Fruit fly (Drosophila melanogaster) whole organism, embryonic: Measurements from ENCODE around the gene fz.

Source experiments
- CG10565 ChIP-seq: fragments of 200-800 bp; sonication (Bioruptor generic); optimal IDR thresholded peaks from 3 replicates; lab custom pipeline; 2016; ENCODE audit warnings: missing biosample characterization, mild to moderate bottlenecking, missing genetic modification characterization
- CG1233 ChIP-seq: fragments of 200-800 bp; sonication (Bioruptor generic); optimal IDR thresholded peaks from 4 replicates; lab custom pipeline; 2018; ENCODE audit warnings: missing biosample characterization, mild to moderate bottlenecking, missing genetic modification characterization
- CG1529 ChIP-seq: fragments of 200-800 bp; sonication (Bioruptor generic); optimal IDR thresholded peaks from 3 replicates; lab custom pipeline; 2018; ENCODE audit warnings: missing biosample characterization, missing genetic modification characterization
- CG15696 ChIP-seq: fragments of 200-800 bp; sonication (Bioruptor generic); optimal IDR thresholded peaks from 2 replicates; lab custom pipeline; 2019; ENCODE audit warnings: missing biosample characterization, mild to moderate bottlenecking, missing genetic modification characterization, moderate library complexity
- CG16813 ChIP-seq: fragments of 200-800 bp; sonication (Bioruptor generic); IDR thresholded peaks from 3 replicates; pipeline ENCODE4 v1.3.6; 2022; ENCODE audit warnings: missing biosample characterization, missing genetic modification characterization; ENCODE audit not compliant: partially characterized antibody
- CG17186 ChIP-seq: fragments of 200-800 bp; sonication (Bioruptor generic); optimal IDR thresholded peaks from 3 replicates; lab custom pipeline; 2017; ENCODE audit warnings: missing biosample characterization, missing genetic modification reagents, missing genetic modification characterization
- CG18262 ChIP-seq: fragments of 200-800 bp; optimal IDR thresholded peaks from 3 replicates; lab custom pipeline; 2019; ENCODE audit warnings: missing biosample characterization, mild to moderate bottlenecking, missing genetic modification characterization, moderate library complexity
- CG2129 ChIP-seq: fragments of 200-800 bp; sonication (Bioruptor generic); IDR thresholded peaks from 2 replicates; pipeline ENCODE4 v1.3.6; 2022; ENCODE audit warnings: missing biosample characterization, missing genetic modification characterization; ENCODE audit not compliant: partially characterized antibody
- CG30403 ChIP-seq: fragments of 200-800 bp; sonication (Bioruptor generic); optimal IDR thresholded peaks from 3 replicates; lab custom pipeline; 2016; ENCODE audit warnings: missing biosample characterization, missing genetic modification characterization
- CG32767 ChIP-seq: fragments of 200-800 bp; sonication (Bioruptor generic); IDR thresholded peaks from 2 replicates; pipeline ENCODE4 v1.3.6; 2022; ENCODE audit warnings: missing biosample characterization, missing genetic modification characterization
- CG33557 ChIP-seq: fragments of 200-800 bp; sonication (Bioruptor generic); optimal IDR thresholded peaks from 2 replicates; lab custom pipeline; 2019; ENCODE audit warnings: missing biosample characterization, mild to moderate bottlenecking, missing genetic modification characterization, moderate library complexity
- CG34376 ChIP-seq: fragments of 200-800 bp; sonication (Bioruptor generic); optimal IDR thresholded peaks from 2 replicates; lab custom pipeline; 2018; ENCODE audit warnings: missing biosample characterization, mild to moderate bottlenecking, missing genetic modification characterization
- CG3726 ChIP-seq: fragments of 200-800 bp; sonication (Bioruptor generic); IDR thresholded peaks from 3 replicates; pipeline ENCODE4, ENCODE4 v1.3.6; 2022; ENCODE audit warnings: missing biosample characterization, missing genetic modification characterization
- CG3847 ChIP-seq: fragments of 200-800 bp; sonication (Bioruptor generic); IDR thresholded peaks from 2 replicates; pipeline ENCODE4 v1.3.6; 2022; ENCODE audit warnings: missing biosample characterization, missing genetic modification characterization
- CG4617 ChIP-seq: fragments of 200-800 bp; sonication (Bioruptor generic); optimal IDR thresholded peaks from 3 replicates; lab custom pipeline; 2016; ENCODE audit warnings: missing biosample characterization, missing genetic modification characterization, borderline replicate concordance
- CG6272 ChIP-seq: fragments of 200-800 bp; sonication (Bioruptor generic); IDR thresholded peaks from 2 replicates; pipeline ENCODE4 v1.3.6; 2022; ENCODE audit warnings: missing biosample characterization, missing genetic modification characterization
- CG6654 ChIP-seq: fragments of 200-800 bp; sonication (Bioruptor generic); optimal IDR thresholded peaks from 2 replicates; lab custom pipeline; 2017; ENCODE audit warnings: missing biosample characterization, mild to moderate bottlenecking, missing genetic modification characterization
- CG6854 ChIP-seq: fragments of 200-800 bp; sonication (Bioruptor generic); optimal IDR thresholded peaks from 3 replicates; lab custom pipeline; 2017; ENCODE audit warnings: missing biosample characterization, mild to moderate bottlenecking, missing genetic modification characterization
- CG8388 ChIP-seq: fragments of 200-800 bp; sonication (Bioruptor generic); optimal IDR thresholded peaks from 2 replicates; lab custom pipeline; 2019; ENCODE audit warnings: missing biosample characterization, mild to moderate bottlenecking, missing genetic modification characterization, moderate library complexity
- Dfd ChIP-seq, 2 experiments: fragments of >200 bp; optimal IDR thresholded peaks; 2 replicates each; lab custom pipeline; 2017; ENCODE audit warnings: missing biosample characterization in 2 of 2, missing genetic modification characterization in 2 of 2
- Drgx ChIP-seq: fragments of 200-800 bp; sonication (Bioruptor generic); IDR thresholded peaks from 2 replicates; pipeline ENCODE4 v1.3.6; 2022; ENCODE audit warnings: missing biosample characterization, missing genetic modification characterization
- Ets65A ChIP-seq: fragments of 200-800 bp; sonication (Bioruptor generic); peaks from one replicate; lab custom pipeline; 2016; ENCODE audit warnings: missing biosample characterization, missing genetic modification characterization
- Hr39 ChIP-seq: fragments of >200 bp; optimal IDR thresholded peaks from 2 replicates; lab custom pipeline; 2017
- Med ChIP-seq: fragments of 200-800 bp; sonication (Bioruptor generic); peaks from one replicate; lab custom pipeline; 2016; ENCODE audit warnings: missing biosample characterization, missing genetic modification characterization, mild to moderate bottlenecking, inconsistent platforms, moderate library complexity
- Mes4 ChIP-seq: fragments of 200-800 bp; sonication (Bioruptor generic); optimal IDR thresholded peaks from 2 replicates; lab custom pipeline; 2016; ENCODE audit warnings: missing biosample characterization, missing genetic modification characterization
- Myb ChIP-seq: fragments of 200-800 bp; sonication (Bioruptor generic); optimal IDR thresholded peaks from 2 replicates; lab custom pipeline; 2016; ENCODE audit warnings: missing biosample characterization, missing genetic modification characterization
- NC2β ChIP-seq: fragments of 200-800 bp; sonication (Bioruptor generic); optimal IDR thresholded peaks from 2 replicates; lab custom pipeline; 2016; ENCODE audit warnings: missing biosample characterization, missing genetic modification characterization
- Nf-YA ChIP-seq: fragments of 200-800 bp; sonication (Bioruptor generic); IDR thresholded peaks from 2 replicates; pipeline ENCODE4 v1.3.6; 2022; ENCODE audit warnings: missing biosample characterization, missing genetic modification characterization
- Ptx1 ChIP-seq: fragments of 200-800 bp; sonication (Bioruptor generic); IDR thresholded peaks from 2 replicates; pipeline ENCODE4 v1.3.6; 2022; ENCODE audit warnings: missing biosample characterization, missing genetic modification characterization
- Xbp1 ChIP-seq: fragments of 200-800 bp; sonication (Bioruptor generic); optimal IDR thresholded peaks from 3 replicates; lab custom pipeline; 2016; ENCODE audit warnings: missing biosample characterization, mild to moderate bottlenecking, missing genetic modification characterization
- amos ChIP-seq: fragments of 200-800 bp; sonication (Bioruptor generic); IDR thresholded peaks from 2 replicates; pipeline ENCODE4 v1.3.6; 2022; ENCODE audit warnings: missing biosample characterization, missing genetic modification characterization; ENCODE audit not compliant: partially characterized antibody
- bowl ChIP-seq: fragments of 200-800 bp; sonication (Bioruptor generic); IDR thresholded peaks from 2 replicates; pipeline ENCODE4 v1.3.6; 2022; ENCODE audit warnings: missing biosample characterization, missing genetic modification characterization
- btn ChIP-seq: fragments of 200-800 bp; sonication (Bioruptor generic); optimal IDR thresholded peaks from 2 replicates; lab custom pipeline; 2016; ENCODE audit warnings: missing biosample characterization, missing genetic modification characterization
- cas ChIP-seq: fragments of 200-800 bp; sonication (Bioruptor generic); IDR thresholded peaks from 2 replicates; pipeline ENCODE4 v1.3.6; 2022; ENCODE audit warnings: missing biosample characterization, missing genetic modification characterization
- caup ChIP-seq: fragments of 200-800 bp; sonication (Bioruptor generic); optimal IDR thresholded peaks from 3 replicates; lab custom pipeline; 2017; ENCODE audit warnings: missing biosample characterization, mild to moderate bottlenecking, missing genetic modification characterization, moderate library complexity; ENCODE audit not compliant: severe bottlenecking
- chm ChIP-seq: fragments of 200-800 bp; sonication (Bioruptor generic); IDR thresholded peaks from 2 replicates; pipeline ENCODE4 v1.3.6; 2022; ENCODE audit warnings: missing biosample characterization, missing genetic modification characterization
- ems ChIP-seq: fragments of 200-800 bp; sonication (Bioruptor generic); optimal IDR thresholded peaks from 3 replicates; lab custom pipeline; 2016; ENCODE audit warnings: missing biosample characterization, missing genetic modification characterization
- fu2 ChIP-seq: fragments of 200-800 bp; sonication (Bioruptor generic); optimal IDR thresholded peaks from 2 replicates; lab custom pipeline; 2016; ENCODE audit warnings: missing biosample characterization, missing genetic modification characterization
- gfzf ChIP-seq: fragments of 200-800 bp; sonication (Bioruptor generic); optimal IDR thresholded peaks from 2 replicates; lab custom pipeline; 2016; ENCODE audit warnings: missing biosample characterization, mild to moderate bottlenecking, missing genetic modification characterization, moderate library complexity
- grau ChIP-seq: fragments of 200-800 bp; optimal IDR thresholded peaks from 3 replicates; lab custom pipeline; 2019; ENCODE audit warnings: missing biosample characterization, mild to moderate bottlenecking, missing genetic modification characterization, moderate library complexity
- maf-S ChIP-seq: fragments of 200-800 bp; sonication (Bioruptor generic); optimal IDR thresholded peaks from 2 replicates; lab custom pipeline; 2016; ENCODE audit warnings: missing biosample characterization, missing genetic modification characterization
- nmo ChIP-seq: fragments of 200-800 bp; sonication (Bioruptor generic); optimal IDR thresholded peaks from 2 replicates; lab custom pipeline; 2018; ENCODE audit warnings: missing biosample characterization, mild to moderate bottlenecking, missing genetic modification characterization, moderate library complexity
- phol ChIP-seq: fragments of 200-800 bp; sonication (Bioruptor generic); optimal IDR thresholded peaks from 3 replicates; lab custom pipeline; 2018; ENCODE audit warnings: missing biosample characterization, mild to moderate bottlenecking, missing genetic modification characterization, moderate library complexity
- ranshi ChIP-seq: fragments of 200-800 bp; sonication (Bioruptor generic); IDR thresholded peaks from 2 replicates; pipeline ENCODE4 v1.3.6; 2022; ENCODE audit warnings: missing biosample characterization, missing genetic modification characterization
- sens-2 ChIP-seq: fragments of 200-800 bp; sonication (Bioruptor generic); IDR thresholded peaks from 2 replicates; pipeline ENCODE4 v1.3.6; 2022; ENCODE audit warnings: missing biosample characterization, missing genetic modification characterization
- sqz ChIP-seq: fragments of 200-800 bp; sonication (Bioruptor generic); optimal IDR thresholded peaks from 3 replicates; lab custom pipeline; 2018; ENCODE audit warnings: missing biosample characterization, mild to moderate bottlenecking, missing genetic modification characterization
- sug ChIP-seq: fragments of 200-800 bp; optimal IDR thresholded peaks from 2 replicates; lab custom pipeline; 2019; ENCODE audit warnings: missing biosample characterization, mild to moderate bottlenecking, missing genetic modification characterization, moderate library complexity
- tx ChIP-seq: fragments of 200-800 bp; sonication (Bioruptor generic); optimal IDR thresholded peaks from 2 replicates; lab custom pipeline; 2016; ENCODE audit warnings: missing biosample characterization, missing genetic modification characterization
- zfh2 ChIP-seq: fragments of 200-800 bp; sonication (Bioruptor generic); optimal IDR thresholded peaks from 2 replicates; lab custom pipeline; 2016; ENCODE audit warnings: missing biosample characterization, missing genetic modification characterization

Gene fz

dm6 chr3L:14274088-14275058, at the start of gene fz (continued):
- TF ChIP-seq phol (tag; lab: Kevin White, UChicago) (no peak), fu2 (GFP tag; lab: Kevin White, UChicago) (no peak), CG4617 (GFP tag; lab: Kevin White, UChicago) (no peak), CG30403 (GFP tag; lab: Kevin White, UChicago) (no peak), CG15696 (tag; lab: Kevin White, UChicago) (peak; percentile 74), chm (peak; percentile 88), Mes4 (GFP tag; lab: Kevin White, UChicago) (no peak), Hr39 (lab: Kevin White, UChicago) (no peak), bowl (GFP tag; lab: Robert Waterston, UW) (no peak), grau (tag; lab: Kevin White, UChicago) (no peak), Drgx (GFP tag; lab: Robert Waterston, UW) (no peak; the same call in 1 of the 2 replicates), gfzf (GFP tag; lab: Kevin White, UChicago) (no peak), sens-2 (GFP tag; lab: Robert Waterston, UW) (no peak), Ets65A (GFP tag; lab: Kevin White, UChicago) (no peak), zfh2 (GFP tag; lab: Kevin White, UChicago) (no peak), CG1233 (GFP tag; lab: Kevin White, UChicago) (peak; percentile 23), Myb (no peak), amos (GFP tag; lab: Robert Waterston, UW) (peak; percentile 57; the same call in 1 of the 2 replicates), CG6272 (GFP tag; lab: Robert Waterston, UW) (no peak), CG33557 (peak; percentile 20), NC2β (GFP tag; lab: Kevin White, UChicago) (no peak), CG16813 (GFP tag; lab: Robert Waterston, UW) (peak; percentile 44; the same call in 1 of the 3 replicates), maf-S (no peak), Nf-YA (GFP tag; lab: Robert Waterston, UW) (no peak; the same call in 1 of the 2 replicates), CG6654 (GFP tag; lab: Kevin White, UChicago) (no peak), sqz (GFP tag; lab: Kevin White, UChicago) (peak; percentile 25), CG2129 (GFP tag; lab: Robert Waterston, UW) (no peak), cas (GFP tag; lab: Robert Waterston, UW) (no peak), sug (tag; lab: Kevin White, UChicago) (no peak), ranshi (peak; percentile 23; the same call in 1 of the 2 replicates), CG6854 (GFP tag; lab: Kevin White, UChicago) (no peak), CG10565 (GFP tag; lab: Kevin White, UChicago) (no peak), CG3726 (GFP tag; lab: Robert Waterston, UW) (no peak), tx (GFP tag; lab: Kevin White, UChicago) (no peak), Ptx1 (no peak), Dfd (GFP tag; optimal IDR thresholded peaks at IDR 0.05; lab: Kevin White, UChicago) (no peak), CG1529 (GFP tag; lab: Kevin White, UChicago) (no peak), CG8388 (GFP tag; lab: Kevin White, UChicago) (no peak), CG32767 (0 out of 2 replicates have a peak, but pooled peaks have one; percentile 22), CG18262 (peak; percentile 32), CG3847 (no peak), CG34376 (GFP tag; lab: Kevin White, UChicago) (no peak), caup (GFP tag; lab: Kevin White, UChicago) (no peak), btn (GFP tag; lab: Kevin White, UChicago) (no peak), CG17186 (GFP tag; lab: Kevin White, UChicago) (no peak), ems (GFP tag; lab: Kevin White, UChicago) (no peak), Xbp1 (GFP tag; lab: Kevin White, UChicago) (no peak), Med (GFP tag; lab: Kevin White, UChicago) (peak; percentile 87), nmo (no peak)
